Worm (Caenorhabditis elegans): Measurements from ENCODE around the gene chca-1.

DNA sequence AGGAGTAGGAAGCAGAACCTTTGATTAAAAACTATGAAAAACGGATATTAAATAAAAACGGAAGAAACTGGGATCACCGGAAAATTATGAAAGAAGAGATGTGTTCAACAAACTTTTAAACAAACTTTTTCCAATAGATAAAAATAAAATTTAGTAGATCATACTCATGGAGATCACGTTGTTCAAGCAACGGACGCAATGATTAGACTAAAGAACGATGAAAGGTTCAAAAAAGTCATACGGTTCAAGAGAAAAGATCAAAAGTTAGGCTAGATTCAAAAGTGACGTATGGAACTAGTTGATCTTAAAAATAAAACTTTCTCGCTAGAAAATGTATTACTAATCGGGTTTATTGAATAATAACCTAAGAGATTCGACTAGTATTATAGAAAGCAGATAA is 19.1 kb upstream of the chca-1 start:
- TF ChIP-seq unc-62 (GFP tag; optimal IDR thresholded peaks at IDR 0.05) = no peak
- TF ChIP-seq eor-1 (tag; optimal IDR thresholded peaks at IDR 0.05) = no peak
- no peak for TF ChIP-seq nhr-25 (tag; optimal IDR thresholded peaks at IDR 0.05)
- no peak for TF ChIP-seq jun-1 (tag; optimal IDR thresholded peaks at IDR 0.05)
